Worm (Caenorhabditis elegans): ENCODE data around the gene drd-10.

DNA sequence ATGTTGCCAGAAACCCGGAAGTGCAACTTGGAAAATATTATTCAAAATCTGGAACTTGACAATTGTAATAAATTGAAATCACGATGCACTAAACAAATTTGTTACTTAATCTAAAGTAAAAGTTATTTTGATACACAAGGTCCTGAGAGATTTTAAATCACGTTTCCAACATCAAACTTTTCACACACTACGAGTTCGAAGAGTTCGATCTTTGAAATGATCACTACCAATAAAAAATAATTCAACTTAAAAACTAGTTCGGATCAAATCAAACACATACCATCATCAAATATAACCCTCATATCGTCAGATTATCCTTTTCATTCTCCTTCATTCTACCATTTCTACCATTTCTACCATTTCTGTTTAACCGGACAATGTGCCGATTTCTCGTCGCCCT lies 1.4 kb upstream of the drd-10 start, which contains the start of gene spig-10:
- TF ChIP-seq arid-1 (GFP tag; conservative IDR thresholded peaks at IDR 0.05) (no peak), mdt-29 (GFP tag; IDR thresholded peaks at IDR 0.05) (no peak), nhr-76 (tag; optimal IDR thresholded peaks at IDR 0.05) (no peak), unc-39 (tag; optimal IDR thresholded peaks at IDR 0.05) (no peak), nhr-25 (tag; optimal IDR thresholded peaks at IDR 0.05; ENCODE audit: borderline replicate concordance, insufficient read depth) (no peak), nhr-111 (GFP tag; optimal IDR thresholded peaks at IDR 0.05) (no peak), nhr-11 (tag; optimal IDR thresholded peaks at IDR 0.05) (no peak), nhr-77 (tag; optimal IDR thresholded peaks at IDR 0.05) (no peak), ama-1 (optimal IDR thresholded peaks at IDR 0.05) (no peak)
